Worm (Caenorhabditis elegans) whole organism, young adult: ENCODE results near the gene ubc-8.

Experiments
- B0019.2 ChIP-seq: fragments of 200-800 bp; sonication (Bioruptor generic); conservative IDR thresholded peaks from 2 replicates; pipeline ENCODE4 v1.3.6; 2022; ENCODE audit warnings: missing genetic modification reagents, missing genetic modification characterization, missing compliant biosample characterization
- B0035.1 ChIP-seq: sonication (generic microtip); optimal IDR thresholded peaks from 2 replicates; lab custom pipeline; 2016; ENCODE audit warnings: missing genetic modification characterization, mild to moderate bottlenecking, missing compliant biosample characterization, missing genotype, missing genetic modification reagents
- B0336.3 ChIP-seq: fragments of 200-800 bp; sonication (Bioruptor generic); IDR thresholded peaks from 2 replicates; pipeline ENCODE4 v1.3.6; 2022; ENCODE audit warnings: missing genetic modification characterization, missing compliant biosample characterization
- D2030.7 ChIP-seq: fragments of 200-800 bp; sonication (Bioruptor generic); IDR thresholded peaks from 2 replicates; pipeline ENCODE4 v1.3.6; 2022; ENCODE audit warnings: missing genetic modification reagents, missing genetic modification characterization, missing compliant biosample characterization
- F10E7.11 ChIP-seq: sonication (generic microtip); optimal IDR thresholded peaks from 2 replicates; lab custom pipeline; 2017; ENCODE audit warnings: mild to moderate bottlenecking, missing genetic modification characterization, moderate library complexity, missing compliant biosample characterization
- F22D6.2 ChIP-seq: sonication (generic microtip); optimal IDR thresholded peaks from 2 replicates; lab custom pipeline; 2016; ENCODE audit warnings: mild to moderate bottlenecking, missing genetic modification characterization, missing compliant biosample characterization
- F33H1.4 ChIP-seq: fragments of 200-800 bp; sonication (Bioruptor generic); IDR thresholded peaks from 2 replicates; pipeline ENCODE4 v1.3.6; 2022; ENCODE audit warnings: missing genetic modification reagents, missing genetic modification characterization, missing compliant biosample characterization
- F55B11.4 ChIP-seq: sonication (generic microtip); optimal IDR thresholded peaks from 2 replicates; lab custom pipeline; 2016; ENCODE audit warnings: missing compliant biosample characterization, missing genetic modification characterization, borderline replicate concordance; ENCODE audit not compliant: insufficient read depth
- T07F8.4 ChIP-seq: sonication (generic microtip); optimal IDR thresholded peaks from 2 replicates; lab custom pipeline; 2016; ENCODE audit warnings: mild to moderate bottlenecking, missing genetic modification characterization, moderate library complexity, missing compliant biosample characterization
- Y53G8AR.9 ChIP-seq: fragments of 200-800 bp; sonication (Bioruptor generic); conservative IDR thresholded peaks from 2 replicates; pipeline ENCODE4 v1.3.6; 2022; ENCODE audit warnings: missing genetic modification reagents, missing genetic modification characterization, missing compliant biosample characterization
- ama-1 ChIP-seq, 3 experiments: fragments of 150-350 bp in 1 of 3; sonication (generic microtip) in 2 of 3; optimal IDR thresholded peaks; 2 replicates each; lab custom pipeline; 2014 to 2018; ENCODE audit warnings: missing biosample characterization in 2 of 3, missing genetic modification characterization in 2 of 3, missing genetic modification reagents in 2 of 3
- attf-5 ChIP-seq: fragments of 200-800 bp; sonication (Bioruptor generic); optimal IDR thresholded peaks from 2 replicates; lab custom pipeline; 2018; ENCODE audit warnings: mild to moderate bottlenecking, missing genetic modification characterization, missing compliant biosample characterization
- attf-6 ChIP-seq: fragments of 200-800 bp; sonication (Bioruptor generic); IDR thresholded peaks from 2 replicates; pipeline ENCODE4 v1.3.6; 2022; ENCODE audit warnings: missing genetic modification reagents, missing genetic modification characterization, missing compliant biosample characterization
- bed-1 ChIP-seq: fragments of 200-800 bp; sonication (Bioruptor generic); IDR thresholded peaks from 2 replicates; pipeline ENCODE4 v1.3.6; 2022; ENCODE audit warnings: missing genetic modification reagents, missing genetic modification characterization, missing compliant biosample characterization
- bed-2 ChIP-seq: fragments of 200-800 bp; sonication (Bioruptor generic); IDR thresholded peaks from 2 replicates; pipeline ENCODE4 v1.3.6; 2022; ENCODE audit warnings: missing genetic modification reagents, missing genetic modification characterization, missing compliant biosample characterization
- ccch-3 ChIP-seq: fragments of 200-800 bp; sonication (Bioruptor generic); optimal IDR thresholded peaks from 2 replicates; lab custom pipeline; 2018; ENCODE audit warnings: mild to moderate bottlenecking, missing genetic modification characterization, missing compliant biosample characterization
- cebp-1 ChIP-seq, 2 experiments: fragments of 200-800 bp in 1 of 2; sonication (Bioruptor generic) in 1 of 2; sonication (generic microtip) in 1 of 2; IDR thresholded peaks in 1 of 2; optimal IDR thresholded peaks in 1 of 2; 2 replicates each; pipeline versions ENCODE4 v1.3.6 to Lab custom; 2017 to 2022; ENCODE audit warnings: missing compliant biosample characterization in 2 of 2, missing genetic modification characterization in 2 of 2, mild to moderate bottlenecking in 1 of 2, missing genetic modification reagents in 1 of 2, moderate library complexity in 1 of 2
- cebp-2 ChIP-seq: fragments of 200-800 bp; sonication (Bioruptor generic); IDR thresholded peaks from 2 replicates; pipeline ENCODE4 v1.3.6; 2022; ENCODE audit warnings: missing genetic modification characterization, missing compliant biosample characterization
- ceh-58 ChIP-seq: fragments of 200-800 bp; sonication (Bioruptor generic); IDR thresholded peaks from 2 replicates; pipeline ENCODE4 v1.3.6; 2022; ENCODE audit warnings: missing genetic modification characterization, missing compliant biosample characterization
- chd-7 ChIP-seq: sonication (generic microtip); optimal IDR thresholded peaks from 2 replicates; lab custom pipeline; 2016; ENCODE audit warnings: mild to moderate bottlenecking, missing genetic modification characterization, moderate library complexity, missing compliant biosample characterization
- dox-1 ChIP-seq: fragments of 200-800 bp; sonication (Bioruptor generic); IDR thresholded peaks from 2 replicates; pipeline ENCODE4 v1.3.6; 2022; ENCODE audit warnings: missing genetic modification reagents, missing genetic modification characterization, missing compliant biosample characterization
- dpff-1 ChIP-seq: sonication (generic microtip); optimal IDR thresholded peaks from 2 replicates; lab custom pipeline; 2017; ENCODE audit warnings: mild to moderate bottlenecking, missing genetic modification characterization, missing compliant biosample characterization
- dpl-1 ChIP-seq: fragments of 150-350 bp; optimal IDR thresholded peaks from 2 replicates; lab custom pipeline; 2014; ENCODE audit warnings: missing biosample characterization, missing genetic modification reagents, missing genetic modification characterization
- efl-1 ChIP-seq: fragments of 150-350 bp; optimal IDR thresholded peaks from 2 replicates; lab custom pipeline; 2014; ENCODE audit warnings: missing biosample characterization, missing genetic modification reagents, missing genetic modification characterization
- egl-18 ChIP-seq: fragments of 200-800 bp; sonication (Bioruptor generic); IDR thresholded peaks from 2 replicates; pipeline ENCODE4 v1.3.6; 2022; ENCODE audit warnings: missing genetic modification reagents, missing genetic modification characterization, missing compliant biosample characterization
- fkh-3 ChIP-seq: sonication (generic microtip); optimal IDR thresholded peaks from 2 replicates; lab custom pipeline; 2016; ENCODE audit warnings: mild to moderate bottlenecking, missing genetic modification characterization, missing compliant biosample characterization
- gei-17 ChIP-seq: fragments of 200-800 bp; sonication (Bioruptor generic); optimal IDR thresholded peaks from 2 replicates; lab custom pipeline; 2018; ENCODE audit warnings: mild to moderate bottlenecking, missing genetic modification characterization, missing compliant biosample characterization
- hmg-1.2 ChIP-seq: fragments of 200-800 bp; sonication (Bioruptor generic); IDR thresholded peaks from 2 replicates; pipeline ENCODE4 v1.3.6; 2022; ENCODE audit warnings: missing genetic modification reagents, missing genetic modification characterization, missing compliant biosample characterization
- hrde-1 ChIP-seq: sonication (generic microtip); optimal IDR thresholded peaks from 2 replicates; lab custom pipeline; 2016; ENCODE audit warnings: missing genetic modification characterization, mild to moderate bottlenecking, missing compliant biosample characterization, moderate library complexity, missing genotype, missing genetic modification reagents, borderline replicate concordance
- hsf-1 ChIP-seq: fragments of 200-800 bp; sonication (Bioruptor generic); IDR thresholded peaks from 2 replicates; pipeline ENCODE4 v1.3.6; 2022; ENCODE audit warnings: missing genetic modification reagents, missing genetic modification characterization, missing compliant biosample characterization
- lag-1 ChIP-seq: fragments of 200-800 bp; sonication (Bioruptor generic); IDR thresholded peaks from 2 replicates; pipeline ENCODE4 v1.3.6; 2022; ENCODE audit warnings: missing genetic modification reagents, missing genetic modification characterization, missing compliant biosample characterization
- let-526 ChIP-seq: fragments of 200-800 bp; sonication (Bioruptor generic); IDR thresholded peaks from 2 replicates; pipeline ENCODE4 v1.3.6; 2022; ENCODE audit warnings: missing genetic modification reagents, missing genetic modification characterization, missing compliant biosample characterization
- lin-40 ChIP-seq: sonication (generic microtip); optimal IDR thresholded peaks from 2 replicates; lab custom pipeline; 2016; ENCODE audit warnings: missing genetic modification characterization, mild to moderate bottlenecking, missing compliant biosample characterization, missing genotype, missing genetic modification reagents
- madf-3 ChIP-seq: fragments of 200-800 bp; sonication (Bioruptor generic); IDR thresholded peaks from 2 replicates; pipeline ENCODE4 v1.3.6; 2022; ENCODE audit warnings: missing genetic modification reagents, missing genetic modification characterization, missing compliant biosample characterization
- mel-28 ChIP-seq: sonication (generic microtip); optimal IDR thresholded peaks from 2 replicates; lab custom pipeline; 2016; ENCODE audit warnings: borderline replicate concordance, mild to moderate bottlenecking, missing genetic modification characterization, missing compliant biosample characterization
- mes-4 ChIP-seq: sonication (generic microtip); optimal IDR thresholded peaks from 2 replicates; lab custom pipeline; 2016; ENCODE audit warnings: missing genotype, missing genetic modification characterization, missing compliant biosample characterization
- nfya-1 ChIP-seq: sonication (generic microtip); optimal IDR thresholded peaks from 2 replicates; lab custom pipeline; 2017; ENCODE audit warnings: antibody characterized with exemption, missing compliant biosample characterization, missing genetic modification characterization, borderline replicate concordance; ENCODE audit not compliant: insufficient read depth
- nfya-2 ChIP-seq: fragments of 200-800 bp; sonication (Bioruptor generic); IDR thresholded peaks from 2 replicates; pipeline ENCODE4 v1.3.6; 2022; ENCODE audit warnings: missing genetic modification reagents, missing genetic modification characterization, missing compliant biosample characterization
- nhr-179 ChIP-seq: sonication (generic microtip); optimal IDR thresholded peaks from 2 replicates; lab custom pipeline; 2016; ENCODE audit warnings: mild to moderate bottlenecking, missing genetic modification characterization, missing compliant biosample characterization
- nhr-27 ChIP-seq: fragments of 200-800 bp; sonication (Bioruptor generic); optimal IDR thresholded peaks from 2 replicates; lab custom pipeline; 2018; ENCODE audit warnings: mild to moderate bottlenecking, missing genetic modification characterization, moderate library complexity, missing compliant biosample characterization
- pbrm-1 ChIP-seq: fragments of 200-800 bp; sonication (Bioruptor generic); IDR thresholded peaks from 2 replicates; pipeline ENCODE4 v1.3.6; 2022; ENCODE audit warnings: missing genetic modification reagents, missing genetic modification characterization, missing compliant biosample characterization
- repo-1 ChIP-seq: sonication (generic microtip); optimal IDR thresholded peaks from 2 replicates; lab custom pipeline; 2017; ENCODE audit warnings: mild to moderate bottlenecking, missing genetic modification characterization, missing compliant biosample characterization
- snpc-1.3 ChIP-seq: sonication (generic microtip); optimal IDR thresholded peaks from 2 replicates; lab custom pipeline; 2017; ENCODE audit warnings: missing genetic modification characterization, mild to moderate bottlenecking, missing compliant biosample characterization, antibody characterized with exemption, moderate library complexity, missing genotype, missing genetic modification reagents; ENCODE audit not compliant: insufficient read depth
- snpc-4 ChIP-seq, 5 experiments: fragments of 150-350 bp in 1 of 5; sonication (generic microtip) in 4 of 5; optimal IDR thresholded peaks; 2 replicates each; lab custom pipeline; 2014 to 2018; ENCODE audit warnings: missing genetic modification characterization in 5 of 5, missing biosample characterization in 3 of 5, antibody characterized with exemption in 2 of 5, mild to moderate bottlenecking in 2 of 5, missing compliant biosample characterization in 2 of 5, missing genotype in 2 of 5, moderate library complexity in 2 of 5, missing genetic modification reagents in 1 of 5
- tbx-9 ChIP-seq: sonication (generic microtip); optimal IDR thresholded peaks from 2 replicates; lab custom pipeline; 2016; ENCODE audit warnings: borderline replicate concordance, missing genetic modification characterization, inconsistent platforms, missing compliant biosample characterization
- zim-3 ChIP-seq: sonication (generic microtip); optimal IDR thresholded peaks from 2 replicates; lab custom pipeline; 2017; ENCODE audit warnings: mild to moderate bottlenecking, missing genetic modification characterization, moderate library complexity, missing compliant biosample characterization
- ztf-3 ChIP-seq: fragments of 200-800 bp; sonication (Bioruptor generic); optimal IDR thresholded peaks from 2 replicates; lab custom pipeline; 2018; ENCODE audit warnings: mild to moderate bottlenecking, missing genetic modification characterization, missing compliant biosample characterization

The ubc-8 gene

DNA sequence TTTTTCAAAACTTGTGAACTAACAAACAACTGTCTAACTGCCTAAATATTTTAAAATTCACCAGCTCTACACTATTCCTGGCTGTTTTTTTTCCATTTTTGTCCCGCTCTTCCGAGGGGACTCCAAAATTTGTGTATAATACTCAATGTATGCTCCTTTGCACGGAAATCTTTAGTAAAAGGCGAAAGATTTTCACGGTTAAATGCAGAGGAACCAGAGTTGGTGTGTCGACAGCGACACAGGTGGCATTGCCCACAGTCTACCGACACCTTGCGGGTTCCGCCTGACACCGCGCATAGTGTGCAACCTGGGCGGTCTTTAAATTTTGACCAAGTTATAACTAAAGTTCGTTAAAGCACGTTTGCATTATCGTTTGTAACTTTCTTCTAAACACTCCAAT is 52.1 kb downstream of the ubc-8 start (continued):
- TF ChIP-seq tbx-9 (tag; lab: Kevin White, UChicago) (no peak), snpc-4 (GFP tag; optimal IDR thresholded peaks at IDR 0.05; lab: Kevin White, UChicago) (peak; percentile 90), snpc-4 (tag; optimal IDR thresholded peaks at IDR 0.05; lab: Kevin White, UChicago) (peak; percentile 82 to 96 (median 94)), dox-1 (GFP tag; lab: Robert Waterston, UW) (peak; percentile 87), efl-1 (peak; percentile 51), Y53G8AR.9 (GFP tag; lab: Robert Waterston, UW) (peak; percentile 56; the same call in 1 of the 2 replicates), hrde-1 (no peak), gei-17 (GFP tag; lab: Kevin White, UChicago) (no peak), mes-4 (tag; lab: Kevin White, UChicago) (no peak), F10E7.11 (tag; lab: Kevin White, UChicago) (no peak), B0019.2 (GFP tag; lab: Robert Waterston, UW) (peak; percentile 44; the same call in 1 of the 2 replicates), lag-1 (GFP tag; lab: Robert Waterston, UW) (no peak), repo-1 (tag; lab: Kevin White, UChicago) (no peak), zim-3 (tag; lab: Kevin White, UChicago) (peak; percentile 38), bed-1 (no peak), nfya-2 (GFP tag; lab: Robert Waterston, UW) (no peak), mel-28 (tag; lab: Kevin White, UChicago) (no peak), T07F8.4 (no peak), D2030.7 (GFP tag; lab: Robert Waterston, UW) (peak; percentile 96), nhr-27 (tag; lab: Kevin White, UChicago) (no peak), B0035.1 (no peak), F33H1.4 (GFP tag; lab: Robert Waterston, UW) (peak; percentile 67), dpl-1 (GFP tag; lab: Kevin White, UChicago) (no peak), attf-6 (peak; percentile 80), ztf-3 (no peak), ccch-3 (no peak), ama-1 (optimal IDR thresholded peaks at IDR 0.05; lab: Kevin White, UChicago) (no peak), ama-1 (GFP tag; optimal IDR thresholded peaks at IDR 0.05; lab: Kevin White, UChicago) (no peak), chd-7 (tag; lab: Kevin White, UChicago) (no peak), cebp-2 (GFP tag; lab: Robert Waterston, UW) (no peak), ceh-58 (GFP tag; lab: Robert Waterston, UW) (no peak), F22D6.2 (tag; lab: Kevin White, UChicago) (no peak), let-526 (no peak), lin-40 (tag; lab: Kevin White, UChicago) (no peak), hsf-1 (GFP tag; lab: Robert Waterston, UW) (peak; percentile 36; the same call in 1 of the 2 replicates), madf-3 (no peak), cebp-1 (GFP tag; IDR thresholded peaks at IDR 0.05; lab: Robert Waterston, UW) (no peak), cebp-1 (tag; optimal IDR thresholded peaks at IDR 0.05; lab: Kevin White, UChicago) (no peak), nhr-179 (tag; lab: Kevin White, UChicago) (no peak), dpff-1 (no peak), snpc-1.3 (peak; percentile 60), F55B11.4 (no peak), hmg-1.2 (peak; percentile 92), pbrm-1 (GFP tag; lab: Robert Waterston, UW) (peak; percentile 91), egl-18 (GFP tag; lab: Robert Waterston, UW) (no peak), attf-5 (GFP tag; lab: Kevin White, UChicago) (no peak), bed-2 (GFP tag; lab: Robert Waterston, UW) (no peak), fkh-3 (tag; lab: Kevin White, UChicago) (no peak), nfya-1 (tag; lab: Kevin White, UChicago) (no peak), B0336.3 (GFP tag; lab: Robert Waterston, UW) (0 out of 2 replicates have a peak, but pooled peaks have one; percentile 43)
